Fruit fly (Drosophila melanogaster) whole organism, embryonic: ENCODE measurements around the gene nerfin-2.

Experiments used
- Bgb ChIP-seq: fragments of 200-800 bp; sonication (Bioruptor generic); IDR thresholded peaks from 2 replicates; pipeline ENCODE4 v1.3.6; 2022; ENCODE audit warnings: missing biosample characterization, missing genetic modification characterization; ENCODE audit not compliant: partially characterized antibody
- CG10431 ChIP-seq: fragments of 200-800 bp; sonication (Bioruptor generic); optimal IDR thresholded peaks from 3 replicates; lab custom pipeline; 2018; ENCODE audit warnings: missing biosample characterization, mild to moderate bottlenecking, missing genetic modification characterization
- CG10462 ChIP-seq: fragments of 200-800 bp; sonication (Bioruptor generic); optimal IDR thresholded peaks from 2 replicates; lab custom pipeline; 2016; ENCODE audit warnings: missing biosample characterization, missing genetic modification characterization
- CG1233 ChIP-seq: fragments of 200-800 bp; sonication (Bioruptor generic); optimal IDR thresholded peaks from 4 replicates; lab custom pipeline; 2018; ENCODE audit warnings: missing biosample characterization, mild to moderate bottlenecking, missing genetic modification characterization
- CG14050 ChIP-seq: fragments of 200-800 bp; sonication (Bioruptor generic); IDR thresholded peaks from 3 replicates; pipeline ENCODE4 v1.3.6; 2022; ENCODE audit warnings: missing biosample characterization, missing genetic modification characterization
- CG14860 ChIP-seq: fragments of 200-800 bp; sonication (Bioruptor generic); IDR thresholded peaks from 3 replicates; pipeline ENCODE4 v1.3.6; 2022; ENCODE audit warnings: missing biosample characterization, missing genetic modification characterization; ENCODE audit not compliant: partially characterized antibody
- CG15011 ChIP-seq: fragments of 200-800 bp; sonication (Bioruptor generic); optimal IDR thresholded peaks from 3 replicates; lab custom pipeline; 2018; ENCODE audit warnings: missing biosample characterization, mild to moderate bottlenecking, missing genetic modification characterization
- CG1602 ChIP-seq: fragments of 200-800 bp; sonication (Bioruptor generic); optimal IDR thresholded peaks from 3 replicates; lab custom pipeline; 2016; ENCODE audit warnings: missing biosample characterization, missing genetic modification characterization
- CG16863 ChIP-seq: fragments of 200-800 bp; sonication (Bioruptor generic); optimal IDR thresholded peaks from 3 replicates; lab custom pipeline; 2016; ENCODE audit warnings: missing biosample characterization, missing genetic modification characterization
- CG17829 ChIP-seq: fragments of 200-800 bp; optimal IDR thresholded peaks from 2 replicates; lab custom pipeline; 2019; ENCODE audit warnings: missing biosample characterization, mild to moderate bottlenecking, missing genetic modification characterization, moderate library complexity
- CG18619 ChIP-seq: fragments of 200-800 bp; sonication (Bioruptor generic); optimal IDR thresholded peaks from 3 replicates; lab custom pipeline; 2017; ENCODE audit warnings: missing biosample characterization, mild to moderate bottlenecking, missing genetic modification characterization
- CG31441 ChIP-seq: fragments of 200-800 bp; sonication (Bioruptor generic); IDR thresholded peaks from 2 replicates; pipeline ENCODE4 v1.3.6; 2022; ENCODE audit warnings: missing biosample characterization, missing genetic modification characterization
- CG32772 ChIP-seq: fragments of 200-800 bp; sonication (Bioruptor generic); IDR thresholded peaks from 2 replicates; pipeline ENCODE4 v1.3.6; 2022; ENCODE audit warnings: missing biosample characterization, missing genetic modification characterization
- CG3407 ChIP-seq: fragments of 200-800 bp; sonication (Bioruptor generic); optimal IDR thresholded peaks from 2 replicates; lab custom pipeline; 2018; ENCODE audit warnings: missing biosample characterization, mild to moderate bottlenecking, missing genetic modification characterization
- CG8089 ChIP-seq: fragments of 200-800 bp; sonication (Bioruptor generic); optimal IDR thresholded peaks from 3 replicates; lab custom pipeline; 2016; ENCODE audit warnings: missing biosample characterization, missing genetic modification characterization
- CG8359 ChIP-seq: fragments of 200-800 bp; sonication (Bioruptor generic); optimal IDR thresholded peaks from 2 replicates; lab custom pipeline; 2017; ENCODE audit warnings: missing biosample characterization, mild to moderate bottlenecking, missing genetic modification characterization, borderline replicate concordance
- CG8388 ChIP-seq: fragments of 200-800 bp; sonication (Bioruptor generic); optimal IDR thresholded peaks from 2 replicates; lab custom pipeline; 2019; ENCODE audit warnings: missing biosample characterization, mild to moderate bottlenecking, missing genetic modification characterization, moderate library complexity
- CG8478 ChIP-seq: fragments of >200 bp; optimal IDR thresholded peaks from 2 replicates; lab custom pipeline; 2018
- CG9797 ChIP-seq: fragments of 200-800 bp; sonication (Bioruptor generic); optimal IDR thresholded peaks from 3 replicates; lab custom pipeline; 2018; ENCODE audit warnings: missing biosample characterization, mild to moderate bottlenecking, missing genetic modification characterization
- CG9817 ChIP-seq: fragments of 200-800 bp; sonication (Bioruptor generic); optimal IDR thresholded peaks from 2 replicates; lab custom pipeline; 2018; ENCODE audit warnings: missing biosample characterization, mild to moderate bottlenecking, missing genetic modification characterization, moderate library complexity
- CrebB ChIP-seq: fragments of 200-800 bp; sonication (Bioruptor generic); optimal IDR thresholded peaks from 3 replicates; lab custom pipeline; 2018; ENCODE audit warnings: missing biosample characterization, mild to moderate bottlenecking, missing genetic modification characterization
- Dek ChIP-seq: fragments of 200-800 bp; sonication (Bioruptor generic); optimal IDR thresholded peaks from 3 replicates; lab custom pipeline; 2019; ENCODE audit warnings: missing biosample characterization, mild to moderate bottlenecking, missing genetic modification characterization, moderate library complexity
- Dfd ChIP-seq, 2 experiments: fragments of >200 bp; optimal IDR thresholded peaks; 2 replicates each; lab custom pipeline; 2017; ENCODE audit warnings: missing biosample characterization in 2 of 2, missing genetic modification characterization in 2 of 2
- Dll ChIP-seq: fragments of 200-800 bp; sonication (Bioruptor generic); IDR thresholded peaks from 4 replicates; pipeline ENCODE4 v1.3.6; 2022; ENCODE audit warnings: missing biosample characterization, missing genetic modification characterization; ENCODE audit not compliant: partially characterized antibody
- Fer2 ChIP-seq: fragments of 200-800 bp; sonication (Bioruptor generic); optimal IDR thresholded peaks from 2 replicates; lab custom pipeline; 2018; ENCODE audit warnings: missing biosample characterization, mild to moderate bottlenecking, missing genetic modification characterization, moderate library complexity
- HLH4C ChIP-seq: fragments of 200-800 bp; sonication (Bioruptor generic); IDR thresholded peaks from 3 replicates; pipeline ENCODE4 v1.3.6; 2022; ENCODE audit warnings: missing biosample characterization, missing genetic modification characterization; ENCODE audit not compliant: partially characterized antibody
- Hmr ChIP-seq: fragments of 200-800 bp; sonication (Bioruptor generic); optimal IDR thresholded peaks from 3 replicates; lab custom pipeline; 2017; ENCODE audit warnings: mild to moderate bottlenecking, missing biosample characterization, missing genetic modification reagents, missing genetic modification characterization
- Lpt ChIP-seq: fragments of >200 bp; optimal IDR thresholded peaks from 2 replicates; lab custom pipeline; 2018; ENCODE audit warnings: missing biosample characterization, missing genetic modification characterization
- NC2β ChIP-seq: fragments of 200-800 bp; sonication (Bioruptor generic); optimal IDR thresholded peaks from 2 replicates; lab custom pipeline; 2016; ENCODE audit warnings: missing biosample characterization, missing genetic modification characterization
- Oaz ChIP-seq: fragments of 200-800 bp; sonication (Bioruptor generic); IDR thresholded peaks from 2 replicates; pipeline ENCODE4 v1.3.6; 2022; ENCODE audit warnings: missing biosample characterization, missing genetic modification characterization
- Trl ChIP-seq, 3 experiments: fragments of >200 bp in 2 of 3; fragments of 200-800 bp in 1 of 3; sonication (Bioruptor generic) in 1 of 3; optimal IDR thresholded peaks; 2 replicates in 1 of 3; 3 replicates in 2 of 3; lab custom pipeline; 2016 to 2017; ENCODE audit warnings: missing biosample characterization in 1 of 3, missing genetic modification characterization in 1 of 3
- az2 ChIP-seq: fragments of 200-800 bp; sonication (Bioruptor generic); optimal IDR thresholded peaks from 3 replicates; lab custom pipeline; 2016; ENCODE audit warnings: missing biosample characterization, missing genetic modification characterization
- bbx ChIP-seq: fragments of 200-800 bp; sonication (Bioruptor generic); IDR thresholded peaks from 2 replicates; pipeline ENCODE4 v1.3.6; 2022; ENCODE audit warnings: missing biosample characterization, missing genetic modification characterization; ENCODE audit not compliant: partially characterized antibody
- bigmax ChIP-seq: fragments of 200-800 bp; sonication (Bioruptor generic); optimal IDR thresholded peaks from 2 replicates; lab custom pipeline; 2018; ENCODE audit warnings: missing biosample characterization, mild to moderate bottlenecking, missing genetic modification characterization
- dmrt11E ChIP-seq: fragments of 200-800 bp; sonication (Bioruptor generic); optimal IDR thresholded peaks from 3 replicates; lab custom pipeline; 2018; ENCODE audit warnings: missing biosample characterization, mild to moderate bottlenecking, missing genetic modification characterization, moderate library complexity
- dpn ChIP-seq, 2 experiments: fragments of 200-800 bp; sonication (Bioruptor generic); optimal IDR thresholded peaks; 3 replicates each; lab custom pipeline; 2016; ENCODE audit warnings: missing biosample characterization in 2 of 2, missing genetic modification characterization in 2 of 2
- fd64A ChIP-seq: fragments of 200-800 bp; sonication (Bioruptor generic); optimal IDR thresholded peaks from 3 replicates; lab custom pipeline; 2018; ENCODE audit warnings: missing biosample characterization, mild to moderate bottlenecking, missing genetic modification characterization
- fd96Cb ChIP-seq: fragments of 200-800 bp; sonication (Bioruptor generic); optimal IDR thresholded peaks from 2 replicates; lab custom pipeline; 2018; ENCODE audit warnings: missing biosample characterization, mild to moderate bottlenecking, missing genetic modification characterization, moderate library complexity
- ftz-f1 ChIP-seq: fragments of 200-800 bp; sonication (Bioruptor generic); optimal IDR thresholded peaks from 2 replicates; lab custom pipeline; 2016; ENCODE audit warnings: missing biosample characterization, missing genetic modification characterization
- gcm ChIP-seq: fragments of 200-800 bp; sonication (Bioruptor generic); optimal IDR thresholded peaks from 2 replicates; lab custom pipeline; 2019; ENCODE audit warnings: missing biosample characterization, mild to moderate bottlenecking, missing genetic modification characterization, moderate library complexity
- gsb ChIP-seq: fragments of 200-800 bp; sonication (Bioruptor generic); IDR thresholded peaks from 2 replicates; pipeline ENCODE4 v1.3.6; 2022; ENCODE audit warnings: missing biosample characterization, missing genetic modification characterization
- ham ChIP-seq: fragments of 200-800 bp; sonication (Bioruptor generic); IDR thresholded peaks from 2 replicates; pipeline ENCODE4 v1.3.6; 2022; ENCODE audit warnings: missing biosample characterization, missing genetic modification characterization
- ind ChIP-seq: fragments of 200-800 bp; sonication (Bioruptor generic); optimal IDR thresholded peaks from 3 replicates; lab custom pipeline; 2016; ENCODE audit warnings: missing biosample characterization, missing genetic modification characterization
- lbe ChIP-seq: fragments of 200-800 bp; sonication (Bioruptor generic); optimal IDR thresholded peaks from 2 replicates; lab custom pipeline; 2016; ENCODE audit warnings: missing biosample characterization, mild to moderate bottlenecking, missing genetic modification characterization
- lilli ChIP-seq: fragments of 200-800 bp; sonication (Bioruptor generic); optimal IDR thresholded peaks from 3 replicates; lab custom pipeline; 2016; ENCODE audit warnings: missing biosample characterization, missing genetic modification characterization
- org-1 ChIP-seq: fragments of 200-800 bp; sonication (Bioruptor generic); optimal IDR thresholded peaks from 2 replicates; lab custom pipeline; 2017; ENCODE audit warnings: missing biosample characterization, missing genetic modification characterization
- p53 ChIP-seq: fragments of 200-800 bp; sonication (Bioruptor generic); optimal IDR thresholded peaks from 2 replicates; lab custom pipeline; 2016; ENCODE audit warnings: missing biosample characterization, missing genetic modification characterization
- sens ChIP-seq: fragments of 200-800 bp; sonication (Bioruptor generic); peaks from one replicate; lab custom pipeline; 2016; ENCODE audit warnings: missing biosample characterization, missing genetic modification characterization
- ttk ChIP-seq: fragments of 200-800 bp; sonication (Bioruptor generic); IDR thresholded peaks from 2 replicates; pipeline ENCODE4 v2.1.2; 2022; ENCODE audit warnings: missing biosample characterization, missing genetic modification characterization
- vnd ChIP-seq: fragments of 200-800 bp; sonication (Bioruptor generic); IDR thresholded peaks from 3 replicates; pipeline ENCODE4 v1.3.6; 2022; ENCODE audit warnings: missing biosample characterization, missing genetic modification characterization; ENCODE audit not compliant: partially characterized antibody
- zfh1 ChIP-seq: fragments of 200-800 bp; sonication (Bioruptor generic); IDR thresholded peaks from 3 replicates; pipeline ENCODE4 v1.3.6; 2022; ENCODE audit warnings: missing biosample characterization, missing genetic modification characterization

nerfin-2 gene

dm6 chr3R:10109938-10110337, 39.0 kb downstream of the nerfin-2 start, which contains the start of gene Fmr1 (continued):
- TF ChIP-seq Dfd (GFP tag; optimal IDR thresholded peaks at IDR 0.05; lab: Kevin White, UChicago), result no peak
- peak; percentile 45 for TF ChIP-seq CG8089
- TF ChIP-seq CG1233 (GFP tag; lab: Kevin White, UChicago), result peak; percentile 45
- TF ChIP-seq ttk, result no peak
- peak; percentile 83 for TF ChIP-seq sens (GFP tag; lab: Kevin White, UChicago)
- TF ChIP-seq ftz-f1 (GFP tag; lab: Kevin White, UChicago), result no peak
- TF ChIP-seq Trl (optimal IDR thresholded peaks at IDR 0.05; lab: Kevin White, UChicago), result no peak
- TF ChIP-seq Trl (GFP tag; optimal IDR thresholded peaks at IDR 0.05; lab: Kevin White, UChicago), result peak; percentile 52
- no peak for TF ChIP-seq lbe
- TF ChIP-seq az2 (GFP tag; lab: Kevin White, UChicago), result peak; percentile 26
- TF ChIP-seq Fer2 (tag; lab: Kevin White, UChicago), result peak; percentile 33
- no peak for TF ChIP-seq CG8388 (GFP tag; lab: Kevin White, UChicago)
- no peak for TF ChIP-seq HLH4C (GFP tag; lab: Robert Waterston, UW)
- TF ChIP-seq dmrt11E, result peak; percentile 35
- no peak for TF ChIP-seq bbx (GFP tag; lab: Robert Waterston, UW)
- peak; percentile 60 for TF ChIP-seq CG9797 (GFP tag; lab: Kevin White, UChicago)
- no peak for TF ChIP-seq Lpt (GFP tag; lab: Kevin White, UChicago)
- no peak for TF ChIP-seq CG3407 (GFP tag; lab: Kevin White, UChicago)
- TF ChIP-seq p53 (GFP tag; lab: Kevin White, UChicago), result peak; percentile 39
- no peak for TF ChIP-seq CG14860
- no peak for TF ChIP-seq org-1 (GFP tag; lab: Kevin White, UChicago)
- peak; percentile 64 for TF ChIP-seq ind (GFP tag; lab: Kevin White, UChicago)
- TF ChIP-seq CG31441 (GFP tag; lab: Robert Waterston, UW), result peak; percentile 39; the same call in 1 of the 2 replicates
- peak; percentile 31 for TF ChIP-seq CG18619 (GFP tag; lab: Kevin White, UChicago)
- no peak for TF ChIP-seq Dek (tag; lab: Kevin White, UChicago)
- TF ChIP-seq zfh1 (GFP tag; lab: Robert Waterston, UW), result peak; percentile 31; the same call in 1 of the 3 replicates
- no peak for TF ChIP-seq ham (GFP tag; lab: Robert Waterston, UW)
- peak; percentile 65 for TF ChIP-seq NC2β (GFP tag; lab: Kevin White, UChicago)
- TF ChIP-seq gcm (GFP tag; lab: Kevin White, UChicago), result no peak
- no peak for TF ChIP-seq vnd
- TF ChIP-seq CG9817 (tag; lab: Kevin White, UChicago), result peak; percentile 71
- TF ChIP-seq CG1602 (GFP tag; lab: Kevin White, UChicago), result no peak
- TF ChIP-seq CG17829, result peak; percentile 61
- TF ChIP-seq Bgb (GFP tag; lab: Robert Waterston, UW), result no peak
- peak; percentile 71 for TF ChIP-seq lilli (GFP tag; lab: Kevin White, UChicago)
- TF ChIP-seq dpn (GFP tag; optimal IDR thresholded peaks at IDR 0.05; lab: Kevin White, UChicago), result peak; percentile 51 to 52
- peak; percentile 30 for TF ChIP-seq CG16863 (GFP tag; lab: Kevin White, UChicago)
- TF ChIP-seq CG15011, result no peak
- no peak for TF ChIP-seq CG32772 (GFP tag; lab: Robert Waterston, UW)
- peak; percentile 11 for TF ChIP-seq bigmax (GFP tag; lab: Kevin White, UChicago)
- TF ChIP-seq CG8359 (GFP tag; lab: Kevin White, UChicago), result no peak
- TF ChIP-seq CG10462, result peak; percentile 1
- TF ChIP-seq Dll (GFP tag; lab: Robert Waterston, UW), result peak; percentile 10; the same call in 1 of the 4 replicates
- TF ChIP-seq fd64A, result no peak
- TF ChIP-seq gsb (GFP tag; lab: Robert Waterston, UW), result no peak
- TF ChIP-seq Oaz, result no peak
- TF ChIP-seq CG14050 (GFP tag; lab: Robert Waterston, UW), result no peak; the same call in 2 of the 3 replicates
- no peak for TF ChIP-seq CrebB (tag; lab: Kevin White, UChicago)
- no peak for TF ChIP-seq CG10431 (GFP tag; lab: Kevin White, UChicago)
- TF ChIP-seq fd96Cb (tag; lab: Kevin White, UChicago), result no peak
- no peak for TF ChIP-seq CG8478 (lab: Kevin White, UChicago)
- no peak for TF ChIP-seq Hmr
